Fruit fly (Drosophila melanogaster) whole organism, embryonic: ENCODE data around the gene amos.

ENCODE experiments used
- Atf6 ChIP-seq: fragments of 200-800 bp; sonication (Bioruptor generic); IDR thresholded peaks from 2 replicates; pipeline ENCODE4 v1.3.6; 2022; ENCODE audit warnings: missing biosample characterization, missing genetic modification characterization
- CG10431 ChIP-seq: fragments of 200-800 bp; sonication (Bioruptor generic); optimal IDR thresholded peaks from 3 replicates; lab custom pipeline; 2018; ENCODE audit warnings: missing biosample characterization, mild to moderate bottlenecking, missing genetic modification characterization
- CG10543 ChIP-seq: fragments of 200-800 bp; sonication (Bioruptor generic); optimal IDR thresholded peaks from 3 replicates; lab custom pipeline; 2017; ENCODE audit warnings: missing biosample characterization, mild to moderate bottlenecking, missing genetic modification characterization, moderate library complexity
- CG11695 ChIP-seq: fragments of 200-800 bp; sonication (Bioruptor generic); IDR thresholded peaks from 3 replicates; pipeline ENCODE4 v1.3.6; 2022; ENCODE audit warnings: missing biosample characterization, missing genetic modification characterization
- CG12219 ChIP-seq: fragments of 200-800 bp; sonication (Bioruptor generic); optimal IDR thresholded peaks from 3 replicates; lab custom pipeline; 2018; ENCODE audit warnings: missing biosample characterization, mild to moderate bottlenecking, missing genetic modification characterization
- CG12942 ChIP-seq: fragments of 200-800 bp; sonication (Bioruptor generic); optimal IDR thresholded peaks from 3 replicates; lab custom pipeline; 2016; ENCODE audit warnings: missing biosample characterization, missing genetic modification characterization
- CG13287 ChIP-seq: fragments of 200-800 bp; sonication (Bioruptor generic); IDR thresholded peaks from 2 replicates; pipeline ENCODE4 v1.3.6; 2022; ENCODE audit warnings: missing biosample characterization, missing genetic modification characterization; ENCODE audit not compliant: partially characterized antibody
- CG1602 ChIP-seq: fragments of 200-800 bp; sonication (Bioruptor generic); optimal IDR thresholded peaks from 3 replicates; lab custom pipeline; 2016; ENCODE audit warnings: missing biosample characterization, missing genetic modification characterization
- CG17385 ChIP-seq: fragments of 200-800 bp; sonication (Bioruptor generic); optimal IDR thresholded peaks from 3 replicates; lab custom pipeline; 2018; ENCODE audit warnings: missing biosample characterization, mild to moderate bottlenecking, missing genetic modification characterization
- CG17568 ChIP-seq: fragments of 200-800 bp; sonication (Bioruptor generic); optimal IDR thresholded peaks from 2 replicates; lab custom pipeline; 2018; ENCODE audit warnings: missing biosample characterization, mild to moderate bottlenecking, missing genetic modification characterization, moderate library complexity
- CG18599 ChIP-seq: fragments of 200-800 bp; sonication (Bioruptor generic); optimal IDR thresholded peaks from 3 replicates; lab custom pipeline; 2017; ENCODE audit warnings: missing biosample characterization, missing genetic modification characterization, mild to moderate bottlenecking, moderate library complexity, missing genetic modification reagents
- CG2129 ChIP-seq: fragments of 200-800 bp; sonication (Bioruptor generic); IDR thresholded peaks from 2 replicates; pipeline ENCODE4 v1.3.6; 2022; ENCODE audit warnings: missing biosample characterization, missing genetic modification characterization; ENCODE audit not compliant: partially characterized antibody
- CG31388 ChIP-seq: fragments of 200-800 bp; sonication (Bioruptor generic); optimal IDR thresholded peaks from 2 replicates; lab custom pipeline; 2016; ENCODE audit warnings: missing biosample characterization, missing genetic modification characterization
- CG31441 ChIP-seq: fragments of 200-800 bp; sonication (Bioruptor generic); IDR thresholded peaks from 2 replicates; pipeline ENCODE4 v1.3.6; 2022; ENCODE audit warnings: missing biosample characterization, missing genetic modification characterization
- CG3281 ChIP-seq: fragments of 200-800 bp; sonication (Bioruptor generic); optimal IDR thresholded peaks from 3 replicates; lab custom pipeline; 2017; ENCODE audit warnings: missing biosample characterization, mild to moderate bottlenecking, missing genetic modification characterization
- CG34224 ChIP-seq: fragments of 200-800 bp; sonication (Bioruptor generic); IDR thresholded peaks from 3 replicates; pipeline ENCODE4 v1.3.6; 2022; ENCODE audit warnings: missing biosample characterization, missing genetic modification characterization; ENCODE audit not compliant: partially characterized antibody
- CG4360 ChIP-seq: fragments of 200-800 bp; sonication (Bioruptor generic); IDR thresholded peaks from 2 replicates; pipeline ENCODE4 v1.3.6; 2022; ENCODE audit warnings: missing biosample characterization, missing genetic modification characterization
- CG5180 ChIP-seq: fragments of 200-800 bp; sonication (Bioruptor generic); optimal IDR thresholded peaks from 3 replicates; lab custom pipeline; 2017; ENCODE audit warnings: missing biosample characterization, missing genetic modification characterization, mild to moderate bottlenecking, moderate library complexity, missing genetic modification reagents
- CG5245 ChIP-seq: fragments of 200-800 bp; sonication (Bioruptor generic); optimal IDR thresholded peaks from 3 replicates; lab custom pipeline; 2016; ENCODE audit warnings: missing biosample characterization, missing genetic modification characterization
- CG6765 ChIP-seq: fragments of 200-800 bp; sonication (Bioruptor generic); optimal IDR thresholded peaks from 3 replicates; lab custom pipeline; 2017; ENCODE audit warnings: missing biosample characterization, mild to moderate bottlenecking, missing genetic modification characterization
- CG7839 ChIP-seq: fragments of 200-800 bp; sonication (Bioruptor generic); optimal IDR thresholded peaks from 3 replicates; lab custom pipeline; 2018; ENCODE audit warnings: missing biosample characterization, mild to moderate bottlenecking, missing genetic modification characterization, moderate library complexity
- CG8924 ChIP-seq: fragments of 200-800 bp; optimal IDR thresholded peaks from 3 replicates; lab custom pipeline; 2019; ENCODE audit warnings: missing biosample characterization, mild to moderate bottlenecking, missing genetic modification characterization, moderate library complexity
- Chrac-16 ChIP-seq: fragments of 200-800 bp; sonication (Bioruptor generic); optimal IDR thresholded peaks from 3 replicates; lab custom pipeline; 2016; ENCODE audit warnings: missing biosample characterization, missing genetic modification characterization
- ERR ChIP-seq: fragments of 200-800 bp; sonication (Bioruptor generic); optimal IDR thresholded peaks from 2 replicates; lab custom pipeline; 2016; ENCODE audit warnings: missing biosample characterization, missing genetic modification characterization
- Hmx ChIP-seq: fragments of 200-800 bp; sonication (Bioruptor generic); optimal IDR thresholded peaks from 2 replicates; lab custom pipeline; 2016; ENCODE audit warnings: missing biosample characterization, missing genetic modification characterization
- Med ChIP-seq: fragments of 200-800 bp; sonication (Bioruptor generic); peaks from one replicate; lab custom pipeline; 2016; ENCODE audit warnings: missing biosample characterization, missing genetic modification characterization, mild to moderate bottlenecking, inconsistent platforms, moderate library complexity
- NfI ChIP-seq: fragments of 200-800 bp; sonication (Bioruptor generic); optimal IDR thresholded peaks from 3 replicates; lab custom pipeline; 2018; ENCODE audit warnings: missing biosample characterization, mild to moderate bottlenecking, missing genetic modification characterization, moderate library complexity
- Opbp ChIP-seq: fragments of 200-800 bp; sonication (Bioruptor generic); IDR thresholded peaks from 3 replicates; pipeline ENCODE4 v1.3.6; 2022; ENCODE audit warnings: missing biosample characterization, missing genetic modification characterization; ENCODE audit not compliant: partially characterized antibody
- Ravus ChIP-seq: fragments of 200-800 bp; sonication (Bioruptor generic); IDR thresholded peaks from 2 replicates; pipeline ENCODE4 v1.3.6; 2022; ENCODE audit warnings: missing biosample characterization, missing genetic modification characterization
- Spps ChIP-seq: fragments of 200-800 bp; sonication (Bioruptor generic); optimal IDR thresholded peaks from 2 replicates; lab custom pipeline; 2018; ENCODE audit warnings: missing biosample characterization, mild to moderate bottlenecking, missing genetic modification characterization
- Sry-δ ChIP-seq: fragments of 200-800 bp; sonication (Bioruptor generic); optimal IDR thresholded peaks from 2 replicates; lab custom pipeline; 2016; ENCODE audit warnings: missing biosample characterization, missing genetic modification characterization
- Trl ChIP-seq, 3 experiments: fragments of >200 bp in 2 of 3; fragments of 200-800 bp in 1 of 3; sonication (Bioruptor generic) in 1 of 3; optimal IDR thresholded peaks; 2 replicates in 1 of 3; 3 replicates in 2 of 3; lab custom pipeline; 2016 to 2017; ENCODE audit warnings: missing biosample characterization in 1 of 3, missing genetic modification characterization in 1 of 3
- amos ChIP-seq: fragments of 200-800 bp; sonication (Bioruptor generic); IDR thresholded peaks from 2 replicates; pipeline ENCODE4 v1.3.6; 2022; ENCODE audit warnings: missing biosample characterization, missing genetic modification characterization; ENCODE audit not compliant: partially characterized antibody
- ato ChIP-seq: fragments of 200-800 bp; sonication (Bioruptor generic); IDR thresholded peaks from 2 replicates; pipeline ENCODE4 v1.3.6; 2022; ENCODE audit warnings: missing biosample characterization, missing genetic modification characterization; ENCODE audit not compliant: partially characterized antibody
- bowl ChIP-seq: fragments of 200-800 bp; sonication (Bioruptor generic); IDR thresholded peaks from 2 replicates; pipeline ENCODE4 v1.3.6; 2022; ENCODE audit warnings: missing biosample characterization, missing genetic modification characterization
- cas ChIP-seq: fragments of 200-800 bp; sonication (Bioruptor generic); IDR thresholded peaks from 2 replicates; pipeline ENCODE4 v1.3.6; 2022; ENCODE audit warnings: missing biosample characterization, missing genetic modification characterization
- ci ChIP-seq: fragments of 200-800 bp; sonication (Bioruptor generic); IDR thresholded peaks from 3 replicates; pipeline ENCODE4 v1.3.6; 2022; ENCODE audit warnings: missing biosample characterization, missing genetic modification characterization
- crp ChIP-seq, 2 experiments: fragments of 200-800 bp; sonication (Bioruptor generic); optimal IDR thresholded peaks; 2 replicates in 1 of 2; 3 replicates in 1 of 2; lab custom pipeline; 2017; ENCODE audit warnings: missing biosample characterization in 2 of 2, missing genetic modification characterization in 2 of 2, mild to moderate bottlenecking in 1 of 2, moderate library complexity in 1 of 2
- cwo ChIP-seq: fragments of 200-800 bp; sonication (Bioruptor generic); optimal IDR thresholded peaks from 3 replicates; lab custom pipeline; 2017; ENCODE audit warnings: missing biosample characterization, missing genetic modification characterization, mild to moderate bottlenecking, moderate library complexity, missing genetic modification reagents
- nau ChIP-seq: fragments of 200-800 bp; sonication (Bioruptor generic); optimal IDR thresholded peaks from 3 replicates; lab custom pipeline; 2017; ENCODE audit warnings: missing biosample characterization, mild to moderate bottlenecking, missing genetic modification characterization, missing genetic modification reagents
- odd ChIP-seq: fragments of 200-800 bp; sonication (Bioruptor generic); optimal IDR thresholded peaks from 2 replicates; lab custom pipeline; 2017; ENCODE audit warnings: missing biosample characterization, mild to moderate bottlenecking, missing genetic modification characterization
- row ChIP-seq: fragments of 200-800 bp; sonication (Bioruptor generic); IDR thresholded peaks from 3 replicates; pipeline ENCODE4 v1.3.6; 2022; ENCODE audit warnings: missing biosample characterization, missing genetic modification characterization
- scrt ChIP-seq: fragments of 200-800 bp; sonication (Bioruptor generic); optimal IDR thresholded peaks from 2 replicates; lab custom pipeline; 2018; ENCODE audit warnings: missing biosample characterization, mild to moderate bottlenecking, missing genetic modification characterization, moderate library complexity
- sug ChIP-seq: fragments of 200-800 bp; optimal IDR thresholded peaks from 2 replicates; lab custom pipeline; 2019; ENCODE audit warnings: missing biosample characterization, mild to moderate bottlenecking, missing genetic modification characterization, moderate library complexity
- tll ChIP-seq, 2 experiments: fragments of 200-800 bp in 1 of 2; fragments of >200 bp in 1 of 2; sonication (Bioruptor generic) in 1 of 2; optimal IDR thresholded peaks; 2 replicates each; lab custom pipeline; 2017 to 2019; ENCODE audit warnings: missing biosample characterization in 2 of 2, missing genetic modification characterization in 2 of 2, mild to moderate bottlenecking in 1 of 2, moderate library complexity in 1 of 2
- wdn ChIP-seq: fragments of 200-800 bp; sonication (Bioruptor generic); IDR thresholded peaks from 2 replicates; pipeline ENCODE4 v1.3.6; 2022; ENCODE audit warnings: missing biosample characterization, missing genetic modification characterization
- zen ChIP-seq: fragments of 200-800 bp; sonication (Bioruptor generic); optimal IDR thresholded peaks from 3 replicates; lab custom pipeline; 2018; ENCODE audit warnings: missing biosample characterization, mild to moderate bottlenecking, missing genetic modification characterization, moderate library complexity
- zfh2 ChIP-seq: fragments of 200-800 bp; sonication (Bioruptor generic); optimal IDR thresholded peaks from 2 replicates; lab custom pipeline; 2016; ENCODE audit warnings: missing biosample characterization, missing genetic modification characterization

The amos gene

dm6 chr2L:18563020-18563546 is 33.6 kb downstream of the amos start (continued):
- TF ChIP-seq wdn (GFP tag; lab: Robert Waterston, UW) (no peak), nau (peak; percentile 47), row (GFP tag; lab: Robert Waterston, UW) (no peak), CG10431 (GFP tag; lab: Kevin White, UChicago) (no peak), Med (GFP tag; lab: Kevin White, UChicago) (peak; percentile 69), Spps (tag; lab: Kevin White, UChicago) (no peak), CG18599 (GFP tag; lab: Kevin White, UChicago) (peak; percentile 14), sug (tag; lab: Kevin White, UChicago) (no peak), Ravus (GFP tag; lab: Robert Waterston, UW) (no peak), amos (peak; percentile 45; the same call in 1 of the 2 replicates), ci (GFP tag; lab: Robert Waterston, UW) (peak; percentile 47; the same call in 2 of the 3 replicates), CG12219 (GFP tag; lab: Kevin White, UChicago) (no peak), NfI (GFP tag; lab: Kevin White, UChicago) (peak; percentile 20), CG2129 (GFP tag; lab: Robert Waterston, UW) (no peak), CG4360 (GFP tag; lab: Robert Waterston, UW) (no peak), CG1602 (no peak), Sry-δ (GFP tag; lab: Kevin White, UChicago) (no peak), Atf6 (no peak), CG31388 (GFP tag; lab: Kevin White, UChicago) (no peak), crp (GFP tag; optimal IDR thresholded peaks at IDR 0.05; lab: Kevin White, UChicago) (no peak), CG31441 (GFP tag; lab: Robert Waterston, UW) (no peak), Chrac-16 (no peak), bowl (GFP tag; lab: Robert Waterston, UW) (no peak), CG12942 (GFP tag; lab: Kevin White, UChicago) (no peak), Trl (optimal IDR thresholded peaks at IDR 0.05; lab: Kevin White, UChicago) (peak in 1 of 2 experiments; percentile 42), Trl (GFP tag; optimal IDR thresholded peaks at IDR 0.05; lab: Kevin White, UChicago) (no peak), CG3281 (GFP tag; lab: Kevin White, UChicago) (no peak), cas (no peak), tll (GFP tag; optimal IDR thresholded peaks at IDR 0.05; lab: Kevin White, UChicago) (no peak), cwo (GFP tag; lab: Kevin White, UChicago) (peak; percentile 65), Opbp (GFP tag; lab: Robert Waterston, UW) (0 out of 3 replicates have a peak, but pooled peaks have one; percentile 9), CG5245 (GFP tag; lab: Kevin White, UChicago) (no peak), CG8924 (no peak), CG5180 (GFP tag; lab: Kevin White, UChicago) (no peak), CG10543 (GFP tag; lab: Kevin White, UChicago) (peak; percentile 56), zen (no peak), ato (no peak), zfh2 (no peak), CG13287 (peak; percentile 29; the same call in 1 of the 2 replicates), scrt (GFP tag; lab: Kevin White, UChicago) (peak; percentile 65), CG34224 (GFP tag; lab: Robert Waterston, UW) (peak; percentile 45; the same call in 2 of the 3 replicates), CG17385 (GFP tag; lab: Kevin White, UChicago) (peak; percentile 40), CG17568 (GFP tag; lab: Kevin White, UChicago) (peak; percentile 62), odd (peak; percentile 18), Hmx (no peak), CG7839 (tag; lab: Kevin White, UChicago) (no peak), CG6765 (GFP tag; lab: Kevin White, UChicago) (peak; percentile 40), ERR (no peak), CG11695 (GFP tag; lab: Robert Waterston, UW) (no peak)
